Fruit fly (Drosophila melanogaster) whole organism, embryonic: Measurements from ENCODE around the gene rogdi.
A peak's percentile ranks its signal among the peaks of the same experiment; 100 is the strongest.

Source experiments
- Adf1 ChIP-seq: fragments of 200-800 bp; sonication (Bioruptor generic); IDR thresholded peaks from 2 replicates; pipeline ENCODE4 v1.3.6; 2022; ENCODE audit warnings: missing biosample characterization, missing genetic modification characterization
- CG10543 ChIP-seq: fragments of 200-800 bp; sonication (Bioruptor generic); optimal IDR thresholded peaks from 3 replicates; lab custom pipeline; 2017; ENCODE audit warnings: missing biosample characterization, mild to moderate bottlenecking, missing genetic modification characterization, moderate library complexity
- CG12104 ChIP-seq: fragments of 200-800 bp; sonication (Bioruptor generic); optimal IDR thresholded peaks from 3 replicates; lab custom pipeline; 2016; ENCODE audit warnings: missing biosample characterization, missing genetic modification characterization
- CG12769 ChIP-seq: fragments of 200-800 bp; sonication (Bioruptor generic); optimal IDR thresholded peaks from 2 replicates; lab custom pipeline; 2019; ENCODE audit warnings: missing biosample characterization, mild to moderate bottlenecking, missing genetic modification characterization, moderate library complexity
- CG15514 ChIP-seq: fragments of 200-800 bp; sonication (Bioruptor generic); optimal IDR thresholded peaks from 3 replicates; lab custom pipeline; 2017; ENCODE audit warnings: missing biosample characterization, missing genetic modification characterization, mild to moderate bottlenecking, moderate library complexity, missing genetic modification reagents
- CG17802 ChIP-seq: fragments of 200-800 bp; sonication (Bioruptor generic); optimal IDR thresholded peaks from 2 replicates; lab custom pipeline; 2018; ENCODE audit warnings: missing biosample characterization, mild to moderate bottlenecking, missing genetic modification characterization, moderate library complexity
- CG1792 ChIP-seq: fragments of 200-800 bp; sonication (Bioruptor generic); optimal IDR thresholded peaks from 2 replicates; lab custom pipeline; 2016; ENCODE audit warnings: missing biosample characterization, missing genetic modification characterization
- CG2129 ChIP-seq: fragments of 200-800 bp; sonication (Bioruptor generic); IDR thresholded peaks from 2 replicates; pipeline ENCODE4 v1.3.6; 2022; ENCODE audit warnings: missing biosample characterization, missing genetic modification characterization; ENCODE audit not compliant: partially characterized antibody
- CG2199 ChIP-seq: fragments of 200-800 bp; sonication (Bioruptor generic); IDR thresholded peaks from 3 replicates; pipeline ENCODE4 v1.3.6; 2022; ENCODE audit warnings: missing biosample characterization, missing genetic modification characterization
- CG32767 ChIP-seq: fragments of 200-800 bp; sonication (Bioruptor generic); IDR thresholded peaks from 2 replicates; pipeline ENCODE4 v1.3.6; 2022; ENCODE audit warnings: missing biosample characterization, missing genetic modification characterization
- CG8359 ChIP-seq: fragments of 200-800 bp; sonication (Bioruptor generic); optimal IDR thresholded peaks from 2 replicates; lab custom pipeline; 2017; ENCODE audit warnings: missing biosample characterization, mild to moderate bottlenecking, missing genetic modification characterization, borderline replicate concordance
- CG9727 ChIP-seq: fragments of 200-800 bp; sonication (Bioruptor generic); optimal IDR thresholded peaks from 3 replicates; lab custom pipeline; 2017; ENCODE audit warnings: missing biosample characterization, mild to moderate bottlenecking, missing genetic modification characterization
- D19B ChIP-seq: fragments of 200-800 bp; sonication (Bioruptor generic); optimal IDR thresholded peaks from 2 replicates; lab custom pipeline; 2017; ENCODE audit warnings: missing biosample characterization, mild to moderate bottlenecking, missing genetic modification characterization
- Deaf1 ChIP-seq: fragments of 200-800 bp; optimal IDR thresholded peaks from 3 replicates; lab custom pipeline; 2019; ENCODE audit warnings: missing biosample characterization, mild to moderate bottlenecking, missing genetic modification characterization, moderate library complexity
- H15 ChIP-seq: fragments of 200-800 bp; sonication (Bioruptor generic); IDR thresholded peaks from 3 replicates; pipeline ENCODE4 v1.3.6; 2022; ENCODE audit warnings: missing biosample characterization, missing genetic modification characterization
- HmgD ChIP-seq: fragments of 200-800 bp; sonication (Bioruptor generic); optimal IDR thresholded peaks from 3 replicates; lab custom pipeline; 2016; ENCODE audit warnings: missing biosample characterization, missing genetic modification characterization
- Hr51 ChIP-seq, 2 experiments: fragments of 200-800 bp; sonication (Bioruptor generic); optimal IDR thresholded peaks; 2 replicates in 1 of 2; 3 replicates in 1 of 2; lab custom pipeline; 2016 to 2018; ENCODE audit warnings: missing biosample characterization in 2 of 2, missing genetic modification characterization in 2 of 2, mild to moderate bottlenecking in 1 of 2, moderate library complexity in 1 of 2
- Jarid2 ChIP-seq: fragments of 200-800 bp; sonication (Bioruptor generic); optimal IDR thresholded peaks from 3 replicates; lab custom pipeline; 2017; ENCODE audit warnings: mild to moderate bottlenecking, missing biosample characterization, missing genetic modification reagents, missing genetic modification characterization
- Med ChIP-seq: fragments of 200-800 bp; sonication (Bioruptor generic); peaks from one replicate; lab custom pipeline; 2016; ENCODE audit warnings: missing biosample characterization, missing genetic modification characterization, mild to moderate bottlenecking, inconsistent platforms, moderate library complexity
- Mrtf ChIP-seq: fragments of 200-800 bp; sonication (Bioruptor generic); IDR thresholded peaks from 3 replicates; pipeline ENCODE4 v1.3.6; 2022; ENCODE audit warnings: missing biosample characterization, missing genetic modification characterization
- Poxn ChIP-seq: fragments of 200-800 bp; sonication (Bioruptor generic); IDR thresholded peaks from 2 replicates; pipeline ENCODE4 v1.3.6; 2022; ENCODE audit warnings: missing biosample characterization, missing genetic modification characterization
- Rx ChIP-seq: fragments of 200-800 bp; sonication (Bioruptor generic); IDR thresholded peaks from 2 replicates; pipeline ENCODE4 v1.3.6; 2022; ENCODE audit warnings: missing biosample characterization, missing genetic modification characterization
- Trl ChIP-seq, 3 experiments: fragments of >200 bp in 2 of 3; fragments of 200-800 bp in 1 of 3; sonication (Bioruptor generic) in 1 of 3; optimal IDR thresholded peaks; 2 replicates in 1 of 3; 3 replicates in 2 of 3; lab custom pipeline; 2016 to 2017; ENCODE audit warnings: missing biosample characterization in 1 of 3, missing genetic modification characterization in 1 of 3
- bigmax ChIP-seq: fragments of 200-800 bp; sonication (Bioruptor generic); optimal IDR thresholded peaks from 2 replicates; lab custom pipeline; 2018; ENCODE audit warnings: missing biosample characterization, mild to moderate bottlenecking, missing genetic modification characterization
- cad ChIP-seq: fragments of >200 bp; optimal IDR thresholded peaks from 2 replicates; lab custom pipeline; 2017; ENCODE audit warnings: missing biosample characterization, missing genetic modification characterization
- cg ChIP-seq: fragments of 200-800 bp; sonication (Bioruptor generic); optimal IDR thresholded peaks from 3 replicates; lab custom pipeline; 2019; ENCODE audit warnings: missing biosample characterization, mild to moderate bottlenecking, missing genetic modification characterization, moderate library complexity
- da ChIP-seq: fragments of 200-800 bp; sonication (Bioruptor generic); optimal IDR thresholded peaks from 2 replicates; lab custom pipeline; 2016; ENCODE audit warnings: missing biosample characterization, missing genetic modification characterization
- exex ChIP-seq: fragments of 200-800 bp; sonication (Bioruptor generic); optimal IDR thresholded peaks from 4 replicates; lab custom pipeline; 2018; ENCODE audit warnings: missing biosample characterization, mild to moderate bottlenecking, missing genetic modification characterization, moderate library complexity
- fd102C ChIP-seq: fragments of 200-800 bp; sonication (Bioruptor generic); optimal IDR thresholded peaks from 2 replicates; lab custom pipeline; 2018; ENCODE audit warnings: missing biosample characterization, mild to moderate bottlenecking, missing genetic modification characterization, moderate library complexity
- fu2 ChIP-seq: fragments of 200-800 bp; sonication (Bioruptor generic); optimal IDR thresholded peaks from 2 replicates; lab custom pipeline; 2016; ENCODE audit warnings: missing biosample characterization, missing genetic modification characterization
- gce ChIP-seq: fragments of 200-800 bp; sonication (Bioruptor generic); IDR thresholded peaks from 3 replicates; pipeline ENCODE4 v1.3.6; 2022; ENCODE audit warnings: missing biosample characterization, missing genetic modification characterization
- grn ChIP-seq: fragments of 200-800 bp; sonication (Bioruptor generic); optimal IDR thresholded peaks from 3 replicates; lab custom pipeline; 2017; ENCODE audit warnings: missing biosample characterization, missing genetic modification characterization
- gro ChIP-seq: fragments of 200-800 bp; sonication (Bioruptor generic); optimal IDR thresholded peaks from 2 replicates; lab custom pipeline; 2016; ENCODE audit warnings: missing biosample characterization, missing genetic modification characterization
- mirr ChIP-seq: fragments of 200-800 bp; sonication (Bioruptor generic); optimal IDR thresholded peaks from 3 replicates; lab custom pipeline; 2018; ENCODE audit warnings: missing biosample characterization, mild to moderate bottlenecking, missing genetic modification characterization
- otp ChIP-seq: fragments of 200-800 bp; sonication (Bioruptor generic); IDR thresholded peaks from 3 replicates; pipeline ENCODE4, ENCODE4 v1.3.6; 2022; ENCODE audit warnings: missing biosample characterization, missing genetic modification characterization
- rib ChIP-seq: fragments of 200-800 bp; sonication (Bioruptor generic); IDR thresholded peaks from 2 replicates; pipeline ENCODE4 v1.3.6; 2022; ENCODE audit warnings: missing biosample characterization, missing genetic modification characterization
- row ChIP-seq: fragments of 200-800 bp; sonication (Bioruptor generic); IDR thresholded peaks from 3 replicates; pipeline ENCODE4 v1.3.6; 2022; ENCODE audit warnings: missing biosample characterization, missing genetic modification characterization
- sd ChIP-seq: fragments of 200-800 bp; sonication (Bioruptor generic); optimal IDR thresholded peaks from 3 replicates; lab custom pipeline; 2018; ENCODE audit warnings: missing biosample characterization, mild to moderate bottlenecking, missing genetic modification characterization, moderate library complexity
- seq ChIP-seq: fragments of 200-800 bp; sonication (Bioruptor generic); IDR thresholded peaks from 2 replicates; pipeline ENCODE4 v1.3.6; 2022; ENCODE audit warnings: missing biosample characterization, missing genetic modification characterization
- sr ChIP-seq: fragments of 200-800 bp; sonication (Bioruptor generic); IDR thresholded peaks from 3 replicates; pipeline ENCODE4 v1.3.6; 2022; ENCODE audit warnings: missing biosample characterization, missing genetic modification characterization

Gene rogdi

DNA sequence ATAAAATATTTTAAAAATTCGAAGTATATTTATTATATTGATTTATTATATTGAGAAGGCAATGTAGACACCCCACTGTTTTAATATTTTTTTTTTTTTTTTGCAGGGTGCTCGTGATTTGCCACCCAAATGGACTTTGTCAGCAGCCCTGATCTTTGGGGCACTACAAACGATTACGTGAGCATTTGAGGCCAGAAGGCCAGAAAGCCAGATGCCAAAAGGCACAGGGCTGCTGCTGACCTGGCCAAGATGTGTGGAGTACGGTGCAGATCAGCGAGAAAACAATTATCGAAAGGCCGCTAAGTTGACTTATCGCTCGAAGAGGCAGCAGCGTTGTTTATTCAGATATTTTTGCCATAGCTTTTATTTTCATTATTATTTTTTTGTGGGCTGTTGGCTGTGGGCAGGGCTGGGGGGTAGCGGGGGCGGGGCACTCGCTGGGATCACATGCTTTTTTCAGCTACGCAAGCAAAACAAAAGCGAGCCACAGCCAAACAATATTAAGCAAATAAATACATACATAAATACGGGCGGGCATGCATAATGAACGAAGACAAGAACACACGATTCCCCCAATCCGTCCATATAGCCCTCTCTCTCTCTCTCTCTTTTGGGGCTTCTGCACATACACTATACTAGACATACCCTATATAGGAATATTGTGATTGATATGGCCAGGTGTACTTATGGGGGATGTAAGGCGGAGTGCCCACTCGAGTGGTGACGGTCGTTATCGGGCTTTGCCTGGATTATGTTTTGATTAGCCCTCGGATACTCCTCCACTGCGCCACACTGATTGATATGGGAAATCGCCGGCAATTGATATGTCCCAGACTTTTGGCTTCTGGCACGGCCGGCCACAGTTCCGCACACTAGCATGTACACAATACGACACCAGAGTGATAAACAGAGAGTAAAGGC is 45.8 kb upstream of the rogdi start (continued):
- TF ChIP-seq Rx (no peak), HmgD (GFP tag; lab: Kevin White, UChicago) (no peak), row (GFP tag; lab: Robert Waterston, UW) (0 out of 3 replicates have a peak, but pooled peaks have one; percentile 45), CG9727 (no peak), mirr (GFP tag; lab: Kevin White, UChicago) (peak; percentile 84), Jarid2 (GFP tag; lab: Kevin White, UChicago) (peak; percentile 7), bigmax (GFP tag; lab: Kevin White, UChicago) (no peak), Deaf1 (tag; lab: Kevin White, UChicago) (peak; percentile 59), CG17802 (tag; lab: Kevin White, UChicago) (no peak), CG2129 (GFP tag; lab: Robert Waterston, UW) (no peak), fd102C (GFP tag; lab: Kevin White, UChicago) (no peak), H15 (0 out of 3 replicates have a peak, but pooled peaks have one; percentile 28), CG12104 (GFP tag; lab: Kevin White, UChicago) (peak; percentile 28), Trl (optimal IDR thresholded peaks at IDR 0.05; lab: Kevin White, UChicago) (peak in 1 of 2 experiments; percentile 21), Trl (GFP tag; optimal IDR thresholded peaks at IDR 0.05; lab: Kevin White, UChicago) (no peak), otp (0 out of 3 replicates have a peak, but pooled peaks have one; percentile 30), Med (GFP tag; lab: Kevin White, UChicago) (peak; percentile 42), Adf1 (GFP tag; lab: Robert Waterston, UW) (peak; percentile 31; the same call in 1 of the 2 replicates), Poxn (GFP tag; lab: Robert Waterston, UW) (no peak), CG1792 (GFP tag; lab: Kevin White, UChicago) (no peak), fu2 (GFP tag; lab: Kevin White, UChicago) (no peak), cad (GFP tag; lab: Kevin White, UChicago) (no peak), gce (GFP tag; lab: Robert Waterston, UW) (no peak), gro (no peak), grn (GFP tag; lab: Kevin White, UChicago) (peak; percentile 90), Mrtf (GFP tag; lab: Robert Waterston, UW) (0 out of 3 replicates have a peak, but pooled peaks have one; percentile 26), CG15514 (GFP tag; lab: Kevin White, UChicago) (peak; percentile 18), cg (GFP tag; lab: Kevin White, UChicago) (peak; percentile 13), D19B (GFP tag; lab: Kevin White, UChicago) (peak; percentile 40), CG10543 (GFP tag; lab: Kevin White, UChicago) (peak; percentile 95), exex (peak; percentile 96), seq (GFP tag; lab: Robert Waterston, UW) (no peak), CG8359 (peak; percentile 33), sd (peak; percentile 52), da (GFP tag; lab: Kevin White, UChicago) (no peak), CG32767 (GFP tag; lab: Robert Waterston, UW) (no peak), rib (GFP tag; lab: Robert Waterston, UW) (peak; percentile 57), CG12769 (tag; lab: Kevin White, UChicago) (peak; percentile 77), Hr51 (GFP tag; optimal IDR thresholded peaks at IDR 0.05; lab: Kevin White, UChicago) (peak in 1 of 2 experiments; percentile 33), sr (GFP tag; lab: Robert Waterston, UW) (peak; percentile 59; the same call in 1 of the 3 replicates), CG2199 (GFP tag; lab: Robert Waterston, UW) (0 out of 3 replicates have a peak, but pooled peaks have one; percentile 14)
